Worm (Caenorhabditis elegans) whole organism, late embryonic: Measurements from ENCODE around the gene clec-142.

Experiments used
- T23F11.4 ChIP-seq: fragments of 200-800 bp; sonication (Bioruptor generic); optimal IDR thresholded peaks from 2 replicates; lab custom pipeline; 2018; ENCODE audit warnings: mild to moderate bottlenecking, missing genetic modification characterization, missing compliant biosample characterization
- ceh-19 ChIP-seq: fragments of 200-800 bp; sonication (Bioruptor generic); optimal IDR thresholded peaks from 2 replicates; lab custom pipeline; 2018; ENCODE audit warnings: mild to moderate bottlenecking, missing genetic modification characterization, missing compliant biosample characterization
- ceh-2 ChIP-seq: sonication (generic microtip); optimal IDR thresholded peaks from 2 replicates; lab custom pipeline; 2016; ENCODE audit warnings: missing genotype, missing genetic modification characterization, missing compliant biosample characterization
- ceh-24 ChIP-seq: sonication (generic microtip); optimal IDR thresholded peaks from 2 replicates; lab custom pipeline; 2016; ENCODE audit warnings: mild to moderate bottlenecking, missing genetic modification characterization, missing compliant biosample characterization
- ceh-31 ChIP-seq: sonication (generic microtip); optimal IDR thresholded peaks from 2 replicates; lab custom pipeline; 2016; ENCODE audit warnings: missing genetic modification characterization, missing compliant biosample characterization
- dmd-4 ChIP-seq: sonication (generic microtip); optimal IDR thresholded peaks from 2 replicates; lab custom pipeline; 2016; ENCODE audit warnings: borderline replicate concordance, missing genetic modification characterization, missing compliant biosample characterization
- fkh-6 ChIP-seq: sonication (generic microtip); optimal IDR thresholded peaks from 2 replicates; lab custom pipeline; 2016; ENCODE audit warnings: missing genetic modification characterization, missing compliant biosample characterization
- nhr-11 ChIP-seq: fragments of 150-350 bp; optimal IDR thresholded peaks from 2 replicates; lab custom pipeline; 2014; ENCODE audit warnings: missing biosample characterization, missing genetic modification characterization
- npax-4 ChIP-seq: sonication (generic microtip); optimal IDR thresholded peaks from 2 replicates; lab custom pipeline; 2016; ENCODE audit warnings: missing genetic modification characterization, missing compliant biosample characterization
- odd-2 ChIP-seq: sonication (generic microtip); optimal IDR thresholded peaks from 2 replicates; lab custom pipeline; 2017; ENCODE audit warnings: antibody characterized with exemption, mild to moderate bottlenecking, missing genetic modification characterization, missing compliant biosample characterization
- unc-55 ChIP-seq: sonication (generic microtip); optimal IDR thresholded peaks from 2 replicates; lab custom pipeline; 2017; ENCODE audit warnings: missing biosample characterization, missing genetic modification reagents, missing genetic modification characterization
- zip-5 ChIP-seq: sonication (generic microtip); optimal IDR thresholded peaks from 2 replicates; lab custom pipeline; 2016; ENCODE audit warnings: missing genetic modification characterization, missing compliant biosample characterization

DNA sequence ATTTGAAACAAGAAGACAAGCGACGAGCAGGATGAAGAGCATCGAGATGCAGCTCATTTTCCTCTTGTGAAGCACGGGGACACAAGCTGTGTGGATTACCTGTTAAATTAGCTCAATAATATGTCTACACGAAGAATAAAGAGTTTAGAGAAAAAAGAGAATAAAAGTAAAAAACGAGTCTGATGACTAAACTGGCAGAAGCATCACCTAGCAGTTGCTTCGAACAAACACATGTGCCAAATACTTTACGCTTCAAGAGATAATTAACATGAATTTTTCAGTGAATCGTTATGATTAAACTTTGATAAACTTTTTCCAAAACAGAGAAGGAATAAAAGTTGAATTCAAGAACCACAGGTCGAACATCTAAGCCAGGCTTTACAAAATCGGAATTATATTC is 16.8 kb downstream of the clec-142 start, which contains the start of gene nlp-55:
- TF ChIP-seq fkh-6 (tag; lab: Kevin White, UChicago) (no peak), nhr-11 (tag; lab: Kevin White, UChicago) (no peak), ceh-31 (tag; lab: Kevin White, UChicago) (no peak), zip-5 (tag; lab: Kevin White, UChicago) (no peak), dmd-4 (tag; lab: Kevin White, UChicago) (no peak), unc-55 (no peak), T23F11.4 (GFP tag; lab: Kevin White, UChicago) (no peak), ceh-24 (tag; lab: Kevin White, UChicago) (no peak), npax-4 (tag; lab: Kevin White, UChicago) (no peak), odd-2 (tag; lab: Kevin White, UChicago) (no peak), ceh-2 (tag; lab: Kevin White, UChicago) (no peak), ceh-19 (GFP tag; lab: Kevin White, UChicago) (no peak)
